Worm (Caenorhabditis elegans) whole organism, young adult: ENCODE results near the gene hizr-1.

Experiments used
- B0019.2 ChIP-seq: fragments of 200-800 bp; sonication (Bioruptor generic); conservative IDR thresholded peaks from 2 replicates; pipeline ENCODE4 v1.3.6; 2022; ENCODE audit warnings: missing genetic modification reagents, missing genetic modification characterization, missing compliant biosample characterization
- B0336.3 ChIP-seq: fragments of 200-800 bp; sonication (Bioruptor generic); IDR thresholded peaks from 2 replicates; pipeline ENCODE4 v1.3.6; 2022; ENCODE audit warnings: missing genetic modification characterization, missing compliant biosample characterization
- F23B12.7 ChIP-seq: sonication (generic microtip); optimal IDR thresholded peaks from 2 replicates; lab custom pipeline; 2017; ENCODE audit warnings: missing genetic modification characterization, mild to moderate bottlenecking, missing compliant biosample characterization, antibody characterized with exemption, moderate library complexity; ENCODE audit not compliant: insufficient read depth
- K11D2.4 ChIP-seq: fragments of 200-800 bp; sonication (Bioruptor generic); IDR thresholded peaks from 2 replicates; pipeline ENCODE4 v1.3.6; 2022; ENCODE audit warnings: missing genetic modification reagents, missing genetic modification characterization, missing compliant biosample characterization
- K12H6.12 ChIP-seq: fragments of 200-800 bp; sonication (Bioruptor generic); optimal IDR thresholded peaks from 2 replicates; lab custom pipeline; 2018; ENCODE audit warnings: mild to moderate bottlenecking, missing genetic modification characterization, missing compliant biosample characterization
- atf-7 ChIP-seq: sonication (generic microtip); optimal IDR thresholded peaks from 2 replicates; lab custom pipeline; 2017; ENCODE audit warnings: mild to moderate bottlenecking, missing genetic modification characterization, missing compliant biosample characterization
- attf-5 ChIP-seq: fragments of 200-800 bp; sonication (Bioruptor generic); optimal IDR thresholded peaks from 2 replicates; lab custom pipeline; 2018; ENCODE audit warnings: mild to moderate bottlenecking, missing genetic modification characterization, missing compliant biosample characterization
- bed-1 ChIP-seq: fragments of 200-800 bp; sonication (Bioruptor generic); IDR thresholded peaks from 2 replicates; pipeline ENCODE4 v1.3.6; 2022; ENCODE audit warnings: missing genetic modification reagents, missing genetic modification characterization, missing compliant biosample characterization
- ceh-27 ChIP-seq: fragments of 200-800 bp; sonication (Bioruptor generic); optimal IDR thresholded peaks from 2 replicates; lab custom pipeline; 2018; ENCODE audit warnings: mild to moderate bottlenecking, missing genetic modification characterization, moderate library complexity, missing compliant biosample characterization
- ceh-79 ChIP-seq: sonication (generic microtip); optimal IDR thresholded peaks from 2 replicates; lab custom pipeline; 2017; ENCODE audit warnings: mild to moderate bottlenecking, missing genetic modification characterization, missing compliant biosample characterization
- chd-7 ChIP-seq: sonication (generic microtip); optimal IDR thresholded peaks from 2 replicates; lab custom pipeline; 2016; ENCODE audit warnings: mild to moderate bottlenecking, missing genetic modification characterization, moderate library complexity, missing compliant biosample characterization
- dox-1 ChIP-seq: fragments of 200-800 bp; sonication (Bioruptor generic); IDR thresholded peaks from 2 replicates; pipeline ENCODE4 v1.3.6; 2022; ENCODE audit warnings: missing genetic modification reagents, missing genetic modification characterization, missing compliant biosample characterization
- egl-18 ChIP-seq: fragments of 200-800 bp; sonication (Bioruptor generic); IDR thresholded peaks from 2 replicates; pipeline ENCODE4 v1.3.6; 2022; ENCODE audit warnings: missing genetic modification reagents, missing genetic modification characterization, missing compliant biosample characterization
- egl-44 ChIP-seq: fragments of 200-800 bp; sonication (Bioruptor generic); IDR thresholded peaks from 2 replicates; pipeline ENCODE4 v1.3.6; 2022; ENCODE audit warnings: missing genetic modification reagents, missing genetic modification characterization, missing compliant biosample characterization
- ets-4 ChIP-seq: fragments of 200-800 bp; sonication (Bioruptor generic); optimal IDR thresholded peaks from 2 replicates; lab custom pipeline; 2018; ENCODE audit warnings: mild to moderate bottlenecking, missing genetic modification characterization, missing compliant biosample characterization
- fkh-3 ChIP-seq: sonication (generic microtip); optimal IDR thresholded peaks from 2 replicates; lab custom pipeline; 2016; ENCODE audit warnings: mild to moderate bottlenecking, missing genetic modification characterization, missing compliant biosample characterization
- gei-17 ChIP-seq: fragments of 200-800 bp; sonication (Bioruptor generic); optimal IDR thresholded peaks from 2 replicates; lab custom pipeline; 2018; ENCODE audit warnings: mild to moderate bottlenecking, missing genetic modification characterization, missing compliant biosample characterization
- hmg-1.2 ChIP-seq: fragments of 200-800 bp; sonication (Bioruptor generic); IDR thresholded peaks from 2 replicates; pipeline ENCODE4 v1.3.6; 2022; ENCODE audit warnings: missing genetic modification reagents, missing genetic modification characterization, missing compliant biosample characterization
- let-607 ChIP-seq, 2 experiments: fragments of 200-800 bp in 1 of 2; sonication (Bioruptor generic) in 1 of 2; sonication (generic microtip) in 1 of 2; optimal IDR thresholded peaks; 2 replicates each; lab custom pipeline; 2016 to 2018; ENCODE audit warnings: mild to moderate bottlenecking in 2 of 2, missing compliant biosample characterization in 2 of 2, missing genetic modification characterization in 2 of 2, moderate library complexity in 2 of 2, missing genotype in 1 of 2
- lin-40 ChIP-seq: sonication (generic microtip); optimal IDR thresholded peaks from 2 replicates; lab custom pipeline; 2016; ENCODE audit warnings: missing genetic modification characterization, mild to moderate bottlenecking, missing compliant biosample characterization, missing genotype, missing genetic modification reagents
- lsy-27 ChIP-seq: sonication (generic microtip); optimal IDR thresholded peaks from 2 replicates; lab custom pipeline; 2017; ENCODE audit warnings: missing genetic modification characterization, mild to moderate bottlenecking, missing compliant biosample characterization, antibody characterized with exemption, missing genotype, borderline replicate concordance; ENCODE audit not compliant: insufficient read depth
- madf-10 ChIP-seq: sonication (generic microtip); optimal IDR thresholded peaks from 2 replicates; lab custom pipeline; 2016; ENCODE audit warnings: mild to moderate bottlenecking, missing genetic modification characterization, missing compliant biosample characterization
- madf-6 ChIP-seq: fragments of 200-800 bp; sonication (Bioruptor generic); IDR thresholded peaks from 2 replicates; pipeline ENCODE4 v1.3.6; 2022; ENCODE audit warnings: missing genetic modification reagents, missing genetic modification characterization, missing compliant biosample characterization
- mcd-1 ChIP-seq: fragments of 200-800 bp; sonication (Bioruptor generic); IDR thresholded peaks from 2 replicates; pipeline ENCODE4 v1.3.6; 2022; ENCODE audit warnings: missing genetic modification reagents, missing genetic modification characterization, missing compliant biosample characterization
- nfyb-1 ChIP-seq: fragments of 200-800 bp; sonication (Bioruptor generic); IDR thresholded peaks from 2 replicates; pipeline ENCODE4 v1.3.6; 2022; ENCODE audit warnings: missing genetic modification reagents, missing genetic modification characterization, missing compliant biosample characterization
- nhr-80 ChIP-seq: sonication (generic microtip); optimal IDR thresholded peaks from 2 replicates; lab custom pipeline; 2016; ENCODE audit warnings: missing genetic modification characterization, missing compliant biosample characterization
- pbrm-1 ChIP-seq: fragments of 200-800 bp; sonication (Bioruptor generic); IDR thresholded peaks from 2 replicates; pipeline ENCODE4 v1.3.6; 2022; ENCODE audit warnings: missing genetic modification reagents, missing genetic modification characterization, missing compliant biosample characterization
- rcor-1 ChIP-seq: fragments of 200-800 bp; sonication (Bioruptor generic); IDR thresholded peaks from 2 replicates; pipeline ENCODE4 v1.3.6; 2022; ENCODE audit warnings: missing genetic modification reagents, missing genetic modification characterization, missing compliant biosample characterization
- repo-1 ChIP-seq: sonication (generic microtip); optimal IDR thresholded peaks from 2 replicates; lab custom pipeline; 2017; ENCODE audit warnings: mild to moderate bottlenecking, missing genetic modification characterization, missing compliant biosample characterization
- snpc-1.1 ChIP-seq: sonication (generic microtip); optimal IDR thresholded peaks from 2 replicates; lab custom pipeline; 2017; ENCODE audit warnings: missing genetic modification characterization, mild to moderate bottlenecking, missing compliant biosample characterization, antibody characterized with exemption, moderate library complexity, missing genotype, missing genetic modification reagents; ENCODE audit not compliant: insufficient read depth
- snpc-1.3 ChIP-seq: sonication (generic microtip); optimal IDR thresholded peaks from 2 replicates; lab custom pipeline; 2017; ENCODE audit warnings: missing genetic modification characterization, mild to moderate bottlenecking, missing compliant biosample characterization, antibody characterized with exemption, moderate library complexity, missing genotype, missing genetic modification reagents; ENCODE audit not compliant: insufficient read depth
- snpc-4 ChIP-seq, 5 experiments: fragments of 150-350 bp in 1 of 5; sonication (generic microtip) in 4 of 5; optimal IDR thresholded peaks; 2 replicates each; lab custom pipeline; 2014 to 2018; ENCODE audit warnings: missing genetic modification characterization in 5 of 5, missing biosample characterization in 3 of 5, antibody characterized with exemption in 2 of 5, mild to moderate bottlenecking in 2 of 5, missing compliant biosample characterization in 2 of 5, missing genotype in 2 of 5, moderate library complexity in 2 of 5, missing genetic modification reagents in 1 of 5
- sptf-2 ChIP-seq: fragments of 200-800 bp; sonication (Bioruptor generic); optimal IDR thresholded peaks from 2 replicates; lab custom pipeline; 2018; ENCODE audit warnings: mild to moderate bottlenecking, missing genetic modification characterization, missing compliant biosample characterization
- tbp1 ChIP-seq: fragments of 200-800 bp; sonication (Bioruptor generic); optimal IDR thresholded peaks from 2 replicates; lab custom pipeline; 2018; ENCODE audit warnings: mild to moderate bottlenecking, missing genetic modification characterization, missing compliant biosample characterization
- xnd-1 ChIP-seq: sonication (generic microtip); optimal IDR thresholded peaks from 2 replicates; lab custom pipeline; 2016; ENCODE audit warnings: missing genotype, missing genetic modification reagents, missing genetic modification characterization, missing compliant biosample characterization
- zfh-2 ChIP-seq: fragments of 200-800 bp; sonication (Bioruptor generic); conservative IDR thresholded peaks from 2 replicates; pipeline ENCODE4 v1.3.6; 2022; ENCODE audit warnings: missing genetic modification reagents, missing genetic modification characterization, missing compliant biosample characterization
- ztf-18 ChIP-seq: sonication (generic microtip); optimal IDR thresholded peaks from 2 replicates; lab custom pipeline; 2016; ENCODE audit warnings: missing genotype, mild to moderate bottlenecking, missing genetic modification characterization, missing compliant biosample characterization
- ztf-25 ChIP-seq: fragments of 200-800 bp; sonication (Bioruptor generic); IDR thresholded peaks from 2 replicates; pipeline ENCODE4 v1.3.6; 2022; ENCODE audit warnings: missing genetic modification reagents, missing genetic modification characterization, missing compliant biosample characterization

Gene hizr-1

ce11 chrX:11299642-11300307 lies 18.3 kb upstream of the hizr-1 start, which contains the start of the genes snrp-40.1 and F08G12.3:
Gene snrp-40.1, minus strand, starts transcription at chrX:11299784.
Gene F08G12.3, plus strand, starts transcription at chrX:11300257.
- TF ChIP-seq atf-7 (tag; lab: Kevin White, UChicago) (peak; percentile 29), egl-44 (GFP tag; lab: Robert Waterston, UW) (peak; percentile 16; the same call in 1 of the 2 replicates), madf-10 (tag; lab: Kevin White, UChicago) (peak; percentile 31), repo-1 (tag; lab: Kevin White, UChicago) (no peak), fkh-3 (no peak), ztf-25 (GFP tag; lab: Robert Waterston, UW) (no peak), ceh-79 (tag; lab: Kevin White, UChicago) (no peak), lin-40 (tag; lab: Kevin White, UChicago) (peak; percentile 80), nfyb-1 (0 out of 2 replicates have a peak, but pooled peaks have one; percentile 57), zfh-2 (GFP tag; lab: Robert Waterston, UW) (peak; percentile 98), mcd-1 (GFP tag; lab: Robert Waterston, UW) (peak; percentile 91), xnd-1 (tag; lab: Kevin White, UChicago) (no peak), chd-7 (tag; lab: Kevin White, UChicago) (peak; percentile 71), let-607 (tag; optimal IDR thresholded peaks at IDR 0.05; lab: Kevin White, UChicago) (peak; percentile 71 to 76), gei-17 (peak; percentile 12), ets-4 (peak; percentile 15), tbp1 (no peak), hmg-1.2 (peak; percentile 88), F23B12.7 (peak; percentile 71), K12H6.12 (peak; percentile 84), pbrm-1 (GFP tag; lab: Robert Waterston, UW) (peak; percentile 80), attf-5 (peak; percentile 92), lsy-27 (no peak), egl-18 (GFP tag; lab: Robert Waterston, UW) (0 out of 2 replicates have a peak, but pooled peaks have one; percentile 8), madf-6 (GFP tag; lab: Robert Waterston, UW) (peak; percentile 26; the same call in 1 of the 2 replicates), B0336.3 (GFP tag; lab: Robert Waterston, UW) (peak; percentile 46; the same call in 1 of the 2 replicates), rcor-1 (GFP tag; lab: Robert Waterston, UW) (0 out of 2 replicates have a peak, but pooled peaks have one; percentile 21), snpc-4 (GFP tag; optimal IDR thresholded peaks at IDR 0.05; lab: Kevin White, UChicago) (no peak), snpc-4 (tag; optimal IDR thresholded peaks at IDR 0.05; lab: Kevin White, UChicago) (peak in 3 of 4 experiments; percentile 62 to 82 (median 69)), nhr-80 (tag; lab: Kevin White, UChicago) (peak; percentile 98), ztf-18 (tag; lab: Kevin White, UChicago) (peak; percentile 60), bed-1 (no peak), ceh-27 (GFP tag; lab: Kevin White, UChicago) (peak; percentile 74), dox-1 (GFP tag; lab: Robert Waterston, UW) (peak; percentile 91), snpc-1.1 (no peak), sptf-2 (no peak), K11D2.4 (GFP tag; lab: Robert Waterston, UW) (no peak), B0019.2 (GFP tag; lab: Robert Waterston, UW) (no peak), snpc-1.3 (no peak)
